Fruit fly (Drosophila melanogaster) whole organism, embryonic: ENCODE measurements around the gene Chd3.

ENCODE experiments used
- Abd-B ChIP-seq: fragments of 200-800 bp; sonication (Bioruptor generic); optimal IDR thresholded peaks from 2 replicates; lab custom pipeline; 2018; ENCODE audit warnings: missing biosample characterization, mild to moderate bottlenecking, missing genetic modification characterization, moderate library complexity
- CG10321 ChIP-seq: fragments of 200-800 bp; sonication (Bioruptor generic); IDR thresholded peaks from 2 replicates; pipeline ENCODE4 v1.3.6; 2022; ENCODE audit warnings: missing biosample characterization, missing genetic modification characterization
- CG10543 ChIP-seq: fragments of 200-800 bp; sonication (Bioruptor generic); optimal IDR thresholded peaks from 3 replicates; lab custom pipeline; 2017; ENCODE audit warnings: missing biosample characterization, mild to moderate bottlenecking, missing genetic modification characterization, moderate library complexity
- CG12299 ChIP-seq: fragments of 200-800 bp; sonication (Bioruptor generic); optimal IDR thresholded peaks from 2 replicates; lab custom pipeline; 2018; ENCODE audit warnings: missing biosample characterization, mild to moderate bottlenecking, missing genetic modification characterization
- CG13287 ChIP-seq: fragments of 200-800 bp; sonication (Bioruptor generic); IDR thresholded peaks from 2 replicates; pipeline ENCODE4 v1.3.6; 2022; ENCODE audit warnings: missing biosample characterization, missing genetic modification characterization; ENCODE audit not compliant: partially characterized antibody
- CG15601 ChIP-seq: fragments of 200-800 bp; sonication (Bioruptor generic); optimal IDR thresholded peaks from 3 replicates; lab custom pipeline; 2019; ENCODE audit warnings: missing biosample characterization, mild to moderate bottlenecking, missing genetic modification characterization, moderate library complexity
- CG15696 ChIP-seq: fragments of 200-800 bp; sonication (Bioruptor generic); optimal IDR thresholded peaks from 2 replicates; lab custom pipeline; 2019; ENCODE audit warnings: missing biosample characterization, mild to moderate bottlenecking, missing genetic modification characterization, moderate library complexity
- CG16815 ChIP-seq: fragments of 200-800 bp; sonication (Bioruptor generic); optimal IDR thresholded peaks from 3 replicates; lab custom pipeline; 2017; ENCODE audit warnings: missing biosample characterization, mild to moderate bottlenecking, missing genetic modification characterization
- CG2678 ChIP-seq: fragments of 200-800 bp; sonication (Bioruptor generic); optimal IDR thresholded peaks from 3 replicates; lab custom pipeline; 2019; ENCODE audit warnings: missing biosample characterization, mild to moderate bottlenecking, missing genetic modification characterization, moderate library complexity
- CG31365 ChIP-seq: fragments of 200-800 bp; sonication (Bioruptor generic); optimal IDR thresholded peaks from 2 replicates; lab custom pipeline; 2018; ENCODE audit warnings: missing biosample characterization, mild to moderate bottlenecking, missing genetic modification characterization
- CG34224 ChIP-seq: fragments of 200-800 bp; sonication (Bioruptor generic); IDR thresholded peaks from 3 replicates; pipeline ENCODE4 v1.3.6; 2022; ENCODE audit warnings: missing biosample characterization, missing genetic modification characterization; ENCODE audit not compliant: partially characterized antibody
- CG4820 ChIP-seq: fragments of 200-800 bp; sonication (Bioruptor generic); optimal IDR thresholded peaks from 3 replicates; lab custom pipeline; 2016; ENCODE audit warnings: missing biosample characterization, missing genetic modification characterization
- CG6272 ChIP-seq: fragments of 200-800 bp; sonication (Bioruptor generic); IDR thresholded peaks from 2 replicates; pipeline ENCODE4 v1.3.6; 2022; ENCODE audit warnings: missing biosample characterization, missing genetic modification characterization
- CG6683 ChIP-seq: fragments of 200-800 bp; sonication (Bioruptor generic); optimal IDR thresholded peaks from 2 replicates; lab custom pipeline; 2017; ENCODE audit warnings: missing biosample characterization, mild to moderate bottlenecking, missing genetic modification characterization, missing genetic modification reagents
- CG6791 ChIP-seq: fragments of 200-800 bp; sonication (Bioruptor generic); IDR thresholded peaks from 3 replicates; pipeline ENCODE4 v1.3.6; 2022; ENCODE audit warnings: missing biosample characterization, missing genetic modification characterization; ENCODE audit not compliant: partially characterized antibody
- CG7745 ChIP-seq: fragments of 200-800 bp; sonication (Bioruptor generic); optimal IDR thresholded peaks from 2 replicates; lab custom pipeline; 2018; ENCODE audit warnings: missing biosample characterization, mild to moderate bottlenecking, missing genetic modification characterization, moderate library complexity
- CG7928 ChIP-seq: fragments of 200-800 bp; sonication (Bioruptor generic); optimal IDR thresholded peaks from 2 replicates; lab custom pipeline; 2017; ENCODE audit warnings: missing biosample characterization, mild to moderate bottlenecking, missing genetic modification characterization
- CG8765 ChIP-seq: fragments of 200-800 bp; sonication (Bioruptor generic); IDR thresholded peaks from 2 replicates; pipeline ENCODE4 v1.3.6; 2022; ENCODE audit warnings: missing biosample characterization, missing genetic modification characterization
- Doc2 ChIP-seq: fragments of 200-800 bp; sonication (Bioruptor generic); IDR thresholded peaks from 2 replicates; pipeline ENCODE4 v1.3.6; 2022; ENCODE audit warnings: missing biosample characterization, missing genetic modification characterization
- Doc3 ChIP-seq: fragments of 200-800 bp; sonication (Bioruptor generic); IDR thresholded peaks from 3 replicates; pipeline ENCODE4 v1.3.6; 2022; ENCODE audit warnings: missing biosample characterization, missing genetic modification characterization; ENCODE audit not compliant: partially characterized antibody
- Drgx ChIP-seq: fragments of 200-800 bp; sonication (Bioruptor generic); IDR thresholded peaks from 2 replicates; pipeline ENCODE4 v1.3.6; 2022; ENCODE audit warnings: missing biosample characterization, missing genetic modification characterization
- Elba2 ChIP-seq: fragments of 200-800 bp; sonication (Bioruptor generic); optimal IDR thresholded peaks from 3 replicates; lab custom pipeline; 2016; ENCODE audit warnings: missing biosample characterization, missing genetic modification characterization
- Ets65A ChIP-seq: fragments of 200-800 bp; sonication (Bioruptor generic); peaks from one replicate; lab custom pipeline; 2016; ENCODE audit warnings: missing biosample characterization, missing genetic modification characterization
- H15 ChIP-seq: fragments of 200-800 bp; sonication (Bioruptor generic); IDR thresholded peaks from 3 replicates; pipeline ENCODE4 v1.3.6; 2022; ENCODE audit warnings: missing biosample characterization, missing genetic modification characterization
- HLH3B ChIP-seq: fragments of 200-800 bp; sonication (Bioruptor generic); IDR thresholded peaks from 2 replicates; pipeline ENCODE4 v1.3.6; 2022; ENCODE audit warnings: missing biosample characterization, missing genetic modification characterization
- Hr51 ChIP-seq, 2 experiments: fragments of 200-800 bp; sonication (Bioruptor generic); optimal IDR thresholded peaks; 2 replicates in 1 of 2; 3 replicates in 1 of 2; lab custom pipeline; 2016 to 2018; ENCODE audit warnings: missing biosample characterization in 2 of 2, missing genetic modification characterization in 2 of 2, mild to moderate bottlenecking in 1 of 2, moderate library complexity in 1 of 2
- Hsf ChIP-seq: fragments of 200-800 bp; sonication (Bioruptor generic); optimal IDR thresholded peaks from 3 replicates; lab custom pipeline; 2016; ENCODE audit warnings: missing biosample characterization, missing genetic modification characterization
- NC2α ChIP-seq: fragments of 200-800 bp; sonication (Bioruptor generic); optimal IDR thresholded peaks from 2 replicates; lab custom pipeline; 2016; ENCODE audit warnings: missing biosample characterization, missing genetic modification characterization
- Sox100B ChIP-seq: fragments of 200-800 bp; sonication (Bioruptor generic); optimal IDR thresholded peaks from 3 replicates; lab custom pipeline; 2018; ENCODE audit warnings: missing biosample characterization, mild to moderate bottlenecking, missing genetic modification characterization
- Xrp1 ChIP-seq: fragments of 200-800 bp; sonication (Bioruptor generic); IDR thresholded peaks from 2 replicates; pipeline ENCODE4 v1.3.6; 2022; ENCODE audit warnings: missing biosample characterization, missing genetic modification characterization
- cato ChIP-seq: fragments of 200-800 bp; sonication (Bioruptor generic); optimal IDR thresholded peaks from 2 replicates; lab custom pipeline; 2016; ENCODE audit warnings: missing biosample characterization, missing genetic modification characterization, borderline replicate concordance
- caup ChIP-seq: fragments of 200-800 bp; sonication (Bioruptor generic); optimal IDR thresholded peaks from 3 replicates; lab custom pipeline; 2017; ENCODE audit warnings: missing biosample characterization, mild to moderate bottlenecking, missing genetic modification characterization, moderate library complexity; ENCODE audit not compliant: severe bottlenecking
- dan ChIP-seq: fragments of 200-800 bp; sonication (Bioruptor generic); IDR thresholded peaks from 2 replicates; pipeline ENCODE4 v1.3.6; 2022; ENCODE audit warnings: missing biosample characterization, missing genetic modification characterization
- dimm ChIP-seq: fragments of 200-800 bp; sonication (Bioruptor generic); IDR thresholded peaks from 2 replicates; pipeline ENCODE4 v1.3.6; 2022; ENCODE audit warnings: missing biosample characterization, missing genetic modification characterization
- dpn ChIP-seq, 2 experiments: fragments of 200-800 bp; sonication (Bioruptor generic); optimal IDR thresholded peaks; 3 replicates each; lab custom pipeline; 2016; ENCODE audit warnings: missing biosample characterization in 2 of 2, missing genetic modification characterization in 2 of 2
- eve ChIP-seq, 2 experiments: fragments of >200 bp; optimal IDR thresholded peaks; 2 replicates each; lab custom pipeline; 2017; ENCODE audit warnings: missing biosample characterization in 2 of 2, missing genetic modification characterization in 2 of 2
- fd102C ChIP-seq: fragments of 200-800 bp; sonication (Bioruptor generic); optimal IDR thresholded peaks from 2 replicates; lab custom pipeline; 2018; ENCODE audit warnings: missing biosample characterization, mild to moderate bottlenecking, missing genetic modification characterization, moderate library complexity
- hth ChIP-seq: fragments of >200 bp; optimal IDR thresholded peaks from 2 replicates; lab custom pipeline; 2017; ENCODE audit warnings: inconsistent platforms
- kay ChIP-seq: fragments of 200-800 bp; sonication (Bioruptor generic); optimal IDR thresholded peaks from 2 replicates; lab custom pipeline; 2016; ENCODE audit warnings: missing biosample characterization, missing genetic modification characterization
- maf-S ChIP-seq: fragments of 200-800 bp; sonication (Bioruptor generic); optimal IDR thresholded peaks from 2 replicates; lab custom pipeline; 2016; ENCODE audit warnings: missing biosample characterization, missing genetic modification characterization
- mld ChIP-seq: fragments of 200-800 bp; sonication (Bioruptor generic); IDR thresholded peaks from 3 replicates; pipeline ENCODE4 v1.3.6; 2022; ENCODE audit warnings: missing biosample characterization, missing genetic modification characterization; ENCODE audit not compliant: partially characterized antibody
- nau ChIP-seq: fragments of 200-800 bp; sonication (Bioruptor generic); optimal IDR thresholded peaks from 3 replicates; lab custom pipeline; 2017; ENCODE audit warnings: missing biosample characterization, mild to moderate bottlenecking, missing genetic modification characterization, missing genetic modification reagents
- nerfin-1 ChIP-seq: fragments of 200-800 bp; sonication (Bioruptor generic); optimal IDR thresholded peaks from 3 replicates; lab custom pipeline; 2019; ENCODE audit warnings: missing biosample characterization, mild to moderate bottlenecking, missing genetic modification characterization, moderate library complexity
- onecut ChIP-seq: fragments of 200-800 bp; sonication (Bioruptor generic); IDR thresholded peaks from 2 replicates; pipeline ENCODE4 v1.3.6; 2022; ENCODE audit warnings: missing biosample characterization, missing genetic modification characterization
- p53 ChIP-seq: fragments of 200-800 bp; sonication (Bioruptor generic); optimal IDR thresholded peaks from 2 replicates; lab custom pipeline; 2016; ENCODE audit warnings: missing biosample characterization, missing genetic modification characterization
- pfk ChIP-seq: fragments of 200-800 bp; sonication (Bioruptor generic); optimal IDR thresholded peaks from 2 replicates; lab custom pipeline; 2018; ENCODE audit warnings: missing biosample characterization, mild to moderate bottlenecking, missing genetic modification characterization, moderate library complexity
- psq ChIP-seq: fragments of 200-800 bp; sonication (Bioruptor generic); optimal IDR thresholded peaks from 2 replicates; lab custom pipeline; 2017; ENCODE audit warnings: missing biosample characterization, missing genetic modification characterization
- ranshi ChIP-seq: fragments of 200-800 bp; sonication (Bioruptor generic); IDR thresholded peaks from 2 replicates; pipeline ENCODE4 v1.3.6; 2022; ENCODE audit warnings: missing biosample characterization, missing genetic modification characterization
- scrt ChIP-seq: fragments of 200-800 bp; sonication (Bioruptor generic); optimal IDR thresholded peaks from 2 replicates; lab custom pipeline; 2018; ENCODE audit warnings: missing biosample characterization, mild to moderate bottlenecking, missing genetic modification characterization, moderate library complexity
- sens ChIP-seq: fragments of 200-800 bp; sonication (Bioruptor generic); peaks from one replicate; lab custom pipeline; 2016; ENCODE audit warnings: missing biosample characterization, missing genetic modification characterization
- vvl ChIP-seq: fragments of 200-800 bp; sonication (Bioruptor generic); IDR thresholded peaks from 2 replicates; pipeline ENCODE4 v1.3.6; 2022; ENCODE audit warnings: missing biosample characterization, missing genetic modification characterization

Gene Chd3

DNA sequence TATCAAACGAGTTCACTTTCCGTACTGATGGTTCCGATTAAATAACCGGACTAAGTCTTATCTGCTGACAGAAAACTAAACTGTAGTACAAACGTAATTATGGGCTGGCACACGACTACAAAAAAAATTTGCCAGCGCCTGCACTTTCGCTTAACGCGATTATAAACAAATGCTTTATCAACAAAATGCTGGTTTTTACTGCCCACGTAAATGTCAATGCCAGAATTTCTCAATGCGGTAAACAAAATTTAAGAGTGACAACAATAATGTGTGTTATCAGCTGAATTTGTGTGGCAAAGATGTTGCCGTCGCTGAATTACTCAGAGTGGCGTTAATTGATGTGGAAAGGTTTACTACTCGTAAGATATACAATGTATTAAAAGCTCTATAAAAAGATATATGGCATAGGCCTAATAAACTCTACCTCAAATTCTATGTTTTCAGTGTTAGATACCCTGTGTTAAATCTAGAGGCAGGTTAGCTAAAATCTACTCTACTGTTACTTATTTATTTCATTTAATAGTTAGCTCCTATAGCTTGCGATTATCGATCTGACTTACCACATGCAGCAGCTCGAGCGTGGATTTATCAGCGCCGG, 49.1 kb downstream of the Chd3 start (continued):
- TF ChIP-seq CG6272 (GFP tag; lab: Robert Waterston, UW), result no peak
- TF ChIP-seq cato, result no peak
- TF ChIP-seq CG31365, result peak; percentile 0
- TF ChIP-seq CG13287 (GFP tag; lab: Robert Waterston, UW), result no peak
- TF ChIP-seq Hr51 (GFP tag; optimal IDR thresholded peaks at IDR 0.05; lab: Kevin White, UChicago), result no peak
- TF ChIP-seq nau (GFP tag; lab: Kevin White, UChicago), result no peak
- TF ChIP-seq maf-S (GFP tag; lab: Kevin White, UChicago), result no peak
- no peak for TF ChIP-seq dpn (GFP tag; optimal IDR thresholded peaks at IDR 0.05; lab: Kevin White, UChicago)
- no peak for TF ChIP-seq Sox100B (GFP tag; lab: Kevin White, UChicago)
- TF ChIP-seq CG15601 (tag; lab: Kevin White, UChicago), result no peak
- TF ChIP-seq vvl (GFP tag; lab: Robert Waterston, UW), result no peak
- no peak for TF ChIP-seq CG6683
- TF ChIP-seq sens (GFP tag; lab: Kevin White, UChicago), result peak; percentile 30
- no peak for TF ChIP-seq psq
- TF ChIP-seq dan (GFP tag; lab: Robert Waterston, UW), result no peak
- no peak for TF ChIP-seq NC2α (GFP tag; lab: Kevin White, UChicago)
- no peak for TF ChIP-seq Doc3
- no peak for TF ChIP-seq CG12299 (tag; lab: Kevin White, UChicago)
- no peak for TF ChIP-seq CG34224
- no peak for TF ChIP-seq onecut (GFP tag; lab: Robert Waterston, UW)
- TF ChIP-seq eve (GFP tag; optimal IDR thresholded peaks at IDR 0.05; lab: Kevin White, UChicago), result no peak
- TF ChIP-seq Ets65A (GFP tag; lab: Kevin White, UChicago), result no peak
- TF ChIP-seq scrt (GFP tag; lab: Kevin White, UChicago), result no peak
- no peak for TF ChIP-seq kay (GFP tag; lab: Kevin White, UChicago)
- TF ChIP-seq Abd-B (GFP tag; lab: Kevin White, UChicago), result no peak
- no peak for TF ChIP-seq caup (GFP tag; lab: Kevin White, UChicago)
- no peak for TF ChIP-seq fd102C
- TF ChIP-seq CG2678 (tag; lab: Kevin White, UChicago), result peak; percentile 46
- TF ChIP-seq H15, result no peak
- no peak for TF ChIP-seq mld (GFP tag; lab: Robert Waterston, UW)
- no peak for TF ChIP-seq CG10321 (GFP tag; lab: Robert Waterston, UW)
- TF ChIP-seq CG7928 (GFP tag; lab: Kevin White, UChicago), result no peak
- no peak for TF ChIP-seq Xrp1 (GFP tag; lab: Robert Waterston, UW)
- TF ChIP-seq CG15696, result no peak
- no peak for TF ChIP-seq CG4820 (GFP tag; lab: Kevin White, UChicago)
- TF ChIP-seq Drgx (GFP tag; lab: Robert Waterston, UW), result no peak
- no peak for TF ChIP-seq CG6791 (GFP tag; lab: Robert Waterston, UW)
- no peak for TF ChIP-seq dimm (GFP tag; lab: Robert Waterston, UW)
- no peak for TF ChIP-seq Doc2 (GFP tag; lab: Robert Waterston, UW)
- TF ChIP-seq Hsf (GFP tag; lab: Kevin White, UChicago), result no peak
- no peak for TF ChIP-seq nerfin-1 (tag; lab: Kevin White, UChicago)
- peak; percentile 9 for TF ChIP-seq CG10543 (GFP tag; lab: Kevin White, UChicago)
- TF ChIP-seq CG8765 (GFP tag; lab: Robert Waterston, UW), result no peak
- no peak for TF ChIP-seq p53 (GFP tag; lab: Kevin White, UChicago)
- TF ChIP-seq CG7745, result no peak
- no peak for TF ChIP-seq CG16815 (GFP tag; lab: Kevin White, UChicago)
- TF ChIP-seq HLH3B (GFP tag; lab: Robert Waterston, UW), result no peak
- TF ChIP-seq Elba2 (GFP tag; lab: Kevin White, UChicago), result no peak
- TF ChIP-seq ranshi, result no peak
- TF ChIP-seq hth, result no peak
- TF ChIP-seq pfk (GFP tag; lab: Kevin White, UChicago), result no peak
